Worm (Caenorhabditis elegans) whole organism, dauer: ENCODE measurements around the gene C36E6.2.

Source experiments
- unc-62 ChIP-seq: sonication (generic microtip); optimal IDR thresholded peaks from 2 replicates; lab custom pipeline; 2017; ENCODE audit warnings: missing biosample characterization, missing genetic modification reagents, missing genetic modification characterization

Gene C36E6.2

DNA sequence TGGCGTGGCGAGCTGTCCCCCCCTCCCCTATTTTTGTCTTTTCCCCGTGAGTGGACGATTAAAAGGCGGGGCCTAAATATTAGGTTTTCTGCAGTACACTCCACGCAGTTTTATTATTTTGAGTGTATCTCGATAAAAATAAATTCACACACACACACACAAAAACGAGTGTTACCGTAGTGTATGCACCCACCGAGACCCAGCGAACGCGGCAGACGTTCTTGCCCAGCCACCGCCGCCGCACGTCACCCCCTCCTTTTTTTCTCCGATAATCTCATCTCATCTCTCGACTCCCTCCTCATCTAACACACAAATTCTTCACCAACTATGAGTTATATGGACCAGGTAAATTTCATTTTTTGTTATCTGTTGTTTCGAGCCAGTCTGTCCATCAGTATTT is 17.2 kb upstream of the C36E6.2 start, which contains the start of gene fubl-3:
Gene fubl-3, plus strand, starts transcription at position 212 of the 400 bp plus-strand sequence.
- TF ChIP-seq unc-62 (GFP tag; lab: Kevin White, UChicago): no peak

DNA sequence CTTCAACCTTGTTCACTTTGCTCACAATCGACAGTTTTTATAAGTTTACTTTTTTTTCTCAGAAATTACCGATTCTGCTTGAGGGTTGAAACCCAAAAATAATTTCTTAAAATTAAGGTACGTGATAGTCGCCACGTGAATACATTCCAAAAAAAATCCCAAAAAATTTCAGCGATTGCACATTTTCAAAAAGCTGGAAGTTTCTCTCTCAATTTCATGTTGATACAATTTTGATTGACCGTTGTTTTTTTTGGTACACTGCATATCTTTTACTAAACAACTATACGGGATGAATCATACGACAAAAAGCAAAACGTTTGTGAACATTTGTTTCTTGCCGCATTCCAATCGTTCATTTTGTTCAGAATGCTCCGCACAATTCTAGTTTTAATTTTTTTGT is 13.1 kb upstream of the C36E6.2 start, which contains the start of gene C36E6.8:
Gene C36E6.8, plus strand, starts transcription at position 301 of the 400 bp plus-strand sequence.
- no peak for TF ChIP-seq unc-62 (GFP tag; lab: Kevin White, UChicago)

DNA sequence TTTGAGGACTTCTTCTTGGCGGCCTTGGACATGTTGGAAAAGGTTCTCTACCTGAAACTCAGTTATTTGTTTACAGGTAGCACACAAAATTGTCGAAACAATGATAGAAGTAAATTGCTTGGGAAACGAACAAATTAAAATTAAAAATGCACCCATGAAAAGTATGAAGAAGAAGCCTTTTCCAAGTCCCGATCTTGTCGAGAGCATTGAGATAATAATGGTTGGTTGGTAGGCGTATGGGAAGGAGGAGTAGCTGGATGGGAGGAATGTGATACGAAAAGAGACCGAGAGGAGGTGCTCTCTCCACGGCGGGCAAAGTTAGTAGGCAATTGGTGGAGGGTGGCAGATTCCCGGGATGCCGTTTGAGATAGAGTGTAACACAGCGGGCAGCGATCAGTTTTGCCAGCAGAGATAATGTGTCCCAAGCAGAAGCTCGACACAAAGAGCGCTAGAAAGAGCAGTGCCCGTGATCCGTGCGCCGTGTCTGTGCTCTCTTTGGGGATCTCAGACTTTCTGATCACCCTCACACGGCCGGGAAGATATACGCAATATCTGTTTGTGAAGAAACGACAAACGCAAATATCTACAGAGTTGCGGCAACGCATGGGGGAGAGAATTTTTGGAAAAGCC is 5.2 kb downstream of the C36E6.2 start, which contains the start of gene mlc-2:
Gene mlc-2, minus strand, starts transcription at position 51 of the 630 bp plus-strand sequence.
- no peak for TF ChIP-seq unc-62 (GFP tag; lab: Kevin White, UChicago)

DNA sequence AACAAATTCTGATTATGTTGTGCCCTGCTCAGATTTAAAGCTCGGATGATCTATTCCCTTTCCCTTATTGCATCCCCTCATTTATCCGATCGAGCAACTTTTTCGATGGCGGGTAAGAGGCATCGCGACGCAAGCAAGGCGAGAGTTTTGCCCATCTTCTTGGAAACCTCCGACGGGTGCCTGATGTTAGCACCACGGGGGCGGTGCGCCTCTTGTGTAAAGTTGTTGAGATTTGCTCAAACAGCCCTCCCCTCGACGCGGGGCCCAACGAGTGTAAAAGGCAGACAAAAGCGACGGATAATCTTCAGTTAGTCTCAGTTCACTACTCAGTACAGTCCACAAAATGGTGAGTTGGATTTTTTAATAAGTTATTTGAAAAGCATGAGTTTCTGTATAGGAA is 7.4 kb downstream of the C36E6.2 start, which contains the start of gene mlc-1:
Gene mlc-1, plus strand, starts transcription at position 324 of the 400 bp plus-strand sequence.
- no peak for TF ChIP-seq unc-62 (GFP tag; lab: Kevin White, UChicago)

DNA sequence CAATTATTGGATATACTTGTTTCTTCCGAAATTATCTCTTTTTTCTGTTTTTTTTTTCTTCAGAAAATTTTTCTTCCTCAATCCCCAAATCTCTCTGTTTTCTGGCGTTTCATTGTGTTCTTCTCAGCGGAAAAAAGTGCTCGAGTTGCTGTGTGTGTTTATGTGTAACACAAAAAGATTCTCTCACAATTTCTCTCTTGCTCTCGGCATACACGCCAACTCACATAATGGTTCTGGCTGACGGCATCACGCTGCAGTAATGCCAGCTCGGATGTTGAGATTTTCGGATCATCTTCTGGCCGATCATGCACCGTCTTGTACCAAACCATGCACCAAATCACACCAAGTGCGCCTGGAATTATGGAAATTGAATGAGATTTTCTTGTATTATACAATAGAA is 10.5 kb downstream of the C36E6.2 start:
- TF ChIP-seq unc-62 (GFP tag; lab: Kevin White, UChicago): no peak

DNA sequence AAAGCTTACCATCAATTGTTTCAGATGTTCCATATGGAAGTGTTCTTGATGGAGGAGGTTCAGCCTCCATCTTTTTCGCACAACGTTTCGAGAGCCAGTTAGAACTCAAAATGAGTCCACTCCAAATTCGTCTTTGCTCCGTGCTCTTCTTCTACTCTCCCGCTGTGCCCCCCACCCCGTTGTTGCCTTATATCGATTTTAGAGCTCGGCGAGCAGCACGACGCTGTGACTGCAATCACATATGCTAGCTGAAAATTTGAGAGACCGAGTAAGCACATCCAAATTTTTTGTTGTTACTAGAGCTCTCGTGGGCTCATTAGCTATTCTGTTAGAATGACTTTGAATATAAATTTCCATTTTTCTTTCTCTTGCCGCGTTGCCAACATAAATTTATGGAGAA is 13.3 kb downstream of the C36E6.2 start, which contains the start of gene slc-17.1:
Gene slc-17.1, minus strand, starts transcription at position 101 of the 400 bp plus-strand sequence.
- no peak for TF ChIP-seq unc-62 (GFP tag; lab: Kevin White, UChicago)

DNA sequence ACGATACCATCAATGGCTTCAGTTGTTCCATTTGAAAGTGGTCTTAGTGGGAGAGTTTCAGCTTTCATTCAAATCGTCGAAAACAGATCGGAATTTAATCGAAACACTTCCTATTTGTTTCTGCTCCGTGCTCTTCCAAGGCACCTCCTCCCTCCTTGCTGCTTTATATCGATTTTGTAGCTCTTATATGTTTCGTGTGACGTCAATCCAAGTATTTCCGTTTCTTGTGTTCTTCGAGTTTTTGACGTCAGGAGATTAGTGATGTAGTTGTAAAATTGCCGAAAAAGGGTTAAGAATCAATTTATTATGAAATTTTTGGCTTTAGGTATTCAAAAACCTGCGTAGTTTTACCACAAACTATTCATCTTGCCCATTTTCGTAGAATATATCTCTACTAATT is 15.1 kb downstream of the C36E6.2 start, which contains the start of gene ZK54.3:
Gene ZK54.3, minus strand, starts transcription at position 391 of the 400 bp plus-strand sequence.
- no peak for TF ChIP-seq unc-62 (GFP tag; lab: Kevin White, UChicago)

DNA sequence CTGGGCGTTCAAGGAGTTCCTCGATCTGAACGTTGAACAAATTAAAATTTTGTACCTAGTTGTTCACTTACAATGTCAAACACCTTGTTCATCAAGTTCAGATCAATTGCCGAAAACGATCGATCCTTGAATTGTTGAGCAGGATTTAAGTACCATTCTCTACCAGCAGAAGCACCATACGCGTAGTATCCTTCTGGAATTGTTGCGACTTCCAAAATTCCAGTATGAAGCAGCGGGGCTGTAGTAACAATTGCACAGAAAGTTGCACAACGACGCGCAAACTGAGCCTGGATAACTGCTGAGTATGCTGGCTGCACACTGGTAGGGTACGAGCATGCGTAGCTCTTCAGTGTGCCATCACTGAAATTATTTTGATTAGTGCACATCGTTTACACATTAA is 17.0 kb downstream of the C36E6.2 start:
- TF ChIP-seq unc-62 (GFP tag; lab: Kevin White, UChicago): no peak

DNA sequence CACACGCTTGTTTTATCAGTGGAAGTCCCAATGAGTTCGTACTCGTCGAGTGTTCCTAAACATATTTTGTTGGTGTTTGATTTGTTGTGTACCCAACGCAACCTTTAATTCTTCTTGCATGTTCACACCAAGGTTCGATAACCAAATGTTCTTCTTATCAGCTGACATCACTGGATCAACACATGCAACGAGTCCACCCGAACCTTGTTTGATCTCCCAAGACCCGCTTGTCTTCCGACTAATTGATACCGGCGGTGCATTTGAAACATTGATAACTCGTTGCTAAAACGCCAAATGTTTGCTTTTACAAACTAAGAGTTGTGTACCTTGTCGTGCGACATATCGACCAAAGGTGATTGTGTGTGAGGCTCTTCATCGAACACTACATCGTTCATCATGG is 20.2 kb downstream of the C36E6.2 start:
- TF ChIP-seq unc-62 (GFP tag; lab: Kevin White, UChicago): no peak

DNA sequence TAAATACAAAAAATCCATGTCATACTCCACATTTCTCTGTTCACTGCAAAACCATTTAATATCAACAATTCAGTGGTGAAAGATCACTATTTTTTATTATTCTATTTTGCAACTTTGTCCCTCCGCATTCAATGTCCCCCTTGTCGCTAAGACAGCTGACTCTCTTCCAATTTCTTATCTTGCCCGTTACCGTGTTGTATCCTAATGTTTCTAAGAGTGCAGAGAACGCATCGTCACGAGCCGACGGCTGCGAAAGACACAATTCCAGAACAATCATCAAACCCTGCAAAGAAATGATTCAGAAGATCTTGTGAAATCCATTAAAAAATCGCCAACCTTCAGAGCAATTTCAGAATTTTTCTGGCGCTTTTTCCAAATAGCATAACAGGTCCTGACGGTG is 21.4 kb downstream of the C36E6.2 start:
- TF ChIP-seq unc-62 (GFP tag; lab: Kevin White, UChicago): no peak

DNA sequence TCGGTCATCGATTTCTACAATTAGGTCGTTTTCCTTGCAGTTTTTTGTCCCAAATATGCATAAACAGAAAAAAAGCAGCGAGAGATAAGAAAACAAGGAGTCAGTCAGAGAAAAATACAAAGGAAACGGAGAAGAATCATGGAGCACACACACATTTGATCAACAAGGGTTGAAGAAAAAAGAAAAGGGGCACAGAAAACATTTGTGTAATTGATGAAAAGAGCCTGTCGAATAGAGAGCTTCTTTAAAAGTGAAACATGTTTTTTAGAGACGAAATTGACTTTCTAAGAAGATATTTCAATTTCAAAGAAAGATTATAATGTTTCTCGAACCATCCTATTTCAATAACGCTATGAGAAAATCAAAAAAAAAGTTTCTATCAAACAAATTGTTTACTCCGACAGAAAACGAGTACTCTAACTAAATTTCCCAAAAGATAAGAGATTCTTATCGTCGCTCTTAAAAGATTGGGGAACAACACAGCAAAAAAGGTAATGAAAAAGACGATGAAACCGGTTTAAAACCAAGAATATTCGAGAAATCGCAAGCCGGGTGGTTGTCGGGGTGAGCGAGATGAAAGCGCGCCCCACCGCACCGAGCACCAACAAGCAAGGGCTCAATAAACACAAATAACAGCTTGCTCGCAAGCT is 23.2 kb downstream of the C36E6.2 start, which contains the start of gene tps-1:
Gene tps-1, minus strand, starts transcription at position 14 of the 650 bp plus-strand sequence.
- no peak for TF ChIP-seq unc-62 (GFP tag; lab: Kevin White, UChicago)

DNA sequence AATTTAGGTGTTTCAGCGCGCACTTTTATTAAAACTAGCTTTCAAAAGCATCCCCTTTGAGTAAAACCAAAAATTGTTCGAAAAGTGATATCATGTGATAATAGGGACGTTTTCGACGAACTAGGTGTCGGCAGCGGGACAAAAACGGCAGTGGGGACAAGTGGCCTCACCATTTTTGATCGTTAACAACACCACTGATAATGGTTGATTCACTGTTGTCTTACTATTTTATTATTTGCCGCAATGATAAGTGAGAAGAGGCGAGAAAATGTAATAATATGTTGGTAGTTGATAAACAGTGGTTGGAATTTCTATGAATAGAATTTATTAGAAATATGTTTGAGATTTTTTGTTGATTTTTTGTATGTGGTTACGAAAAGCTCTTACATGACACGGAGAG is 24.5 kb downstream of the C36E6.2 start:
- TF ChIP-seq unc-62 (GFP tag; lab: Kevin White, UChicago): no peak

DNA sequence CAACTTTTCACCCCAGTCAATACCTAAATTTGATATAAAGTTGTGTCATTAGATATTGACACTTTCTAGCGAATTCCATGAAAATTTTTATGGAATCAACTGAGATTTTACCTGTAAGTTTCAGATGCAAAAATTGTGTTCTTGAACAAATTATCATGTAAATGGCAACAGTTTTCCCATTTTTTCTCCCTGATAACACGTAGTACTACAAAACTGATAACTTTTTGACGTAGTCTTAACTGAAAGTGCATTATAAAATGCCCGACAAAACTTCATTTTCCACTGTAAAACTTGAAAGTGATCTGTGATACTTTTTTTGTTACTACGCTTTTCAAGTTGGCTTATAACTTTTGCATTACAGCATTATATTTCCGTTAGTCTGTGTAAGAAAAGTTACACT is 27.2 kb downstream of the C36E6.2 start:
- TF ChIP-seq unc-62 (GFP tag; lab: Kevin White, UChicago): no peak

DNA sequence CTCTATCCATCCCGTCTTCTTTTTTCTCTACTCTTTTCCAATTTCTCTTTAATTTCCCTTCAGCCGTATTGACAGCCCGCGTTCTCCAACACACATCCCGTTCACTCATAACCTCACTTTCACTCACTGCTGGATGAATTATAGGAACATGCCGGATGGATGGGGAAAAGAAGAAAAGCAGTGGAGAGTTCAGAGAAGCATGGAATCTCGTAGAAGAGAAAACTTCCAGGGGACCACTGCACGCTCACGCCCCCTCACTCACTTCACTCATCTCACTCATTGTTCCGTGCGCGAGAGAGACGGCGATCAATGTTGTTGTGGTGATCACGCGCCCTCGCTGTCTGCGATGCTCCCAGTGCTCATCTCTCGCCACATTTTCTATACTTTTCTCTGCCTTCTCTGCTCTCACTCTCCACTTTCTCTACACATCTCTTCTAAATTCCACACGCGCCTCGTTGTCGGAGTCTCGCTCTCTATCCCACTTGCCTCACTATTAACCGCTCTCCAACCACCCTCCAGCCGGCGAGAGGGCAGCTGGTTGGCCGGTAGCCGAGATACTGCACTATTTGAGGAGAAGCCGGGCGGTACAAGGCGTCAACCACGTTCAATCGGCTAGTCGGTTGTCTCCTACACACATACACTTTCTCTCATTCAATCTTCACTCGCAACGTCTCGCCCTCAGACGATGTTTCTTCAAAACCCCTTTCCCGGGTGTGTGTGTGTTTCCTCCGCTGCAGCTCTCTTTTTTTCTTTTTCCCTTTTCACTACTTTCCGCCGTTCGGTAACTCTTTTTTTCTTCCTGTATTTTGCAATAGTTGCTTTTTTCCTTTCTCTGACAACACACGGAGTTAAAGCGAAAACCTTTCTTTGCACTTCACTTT is 28.5 kb downstream of the C36E6.2 start:
- TF ChIP-seq unc-62 (GFP tag; lab: Kevin White, UChicago): peak; percentile 6

DNA sequence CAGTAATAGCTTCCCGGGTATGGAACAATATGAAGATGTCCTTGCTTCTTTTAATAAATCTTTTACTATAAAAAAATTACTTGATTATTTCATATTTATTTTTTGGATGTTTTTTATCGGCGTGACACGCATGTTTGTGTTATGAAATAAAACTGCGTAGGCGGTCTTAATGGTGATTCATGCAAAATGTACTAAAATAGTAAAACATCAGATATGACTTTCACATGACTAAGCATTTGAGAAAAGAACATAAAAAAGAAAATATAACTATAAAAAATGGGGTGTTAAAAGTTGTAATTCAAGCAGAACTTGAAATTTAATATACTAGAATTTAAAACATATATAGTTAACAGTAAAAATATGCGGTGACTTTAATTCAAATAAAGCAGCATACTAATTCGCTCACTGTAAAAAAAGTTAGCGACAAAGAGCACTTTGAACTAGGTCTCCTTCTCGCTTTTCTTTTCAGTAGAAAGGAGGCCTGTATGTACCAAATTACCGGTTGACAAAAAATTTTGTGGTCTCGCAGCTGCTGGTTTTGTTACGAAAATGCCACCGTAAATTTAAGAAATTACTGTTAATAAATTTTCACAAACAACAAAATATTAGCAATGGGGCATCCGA is 30.5 kb downstream of the C36E6.2 start:
- TF ChIP-seq unc-62 (GFP tag; lab: Kevin White, UChicago): no peak
